Worm (Caenorhabditis elegans): ENCODE measurements around the gene T04H1.5.

Gene T04H1.5

DNA sequence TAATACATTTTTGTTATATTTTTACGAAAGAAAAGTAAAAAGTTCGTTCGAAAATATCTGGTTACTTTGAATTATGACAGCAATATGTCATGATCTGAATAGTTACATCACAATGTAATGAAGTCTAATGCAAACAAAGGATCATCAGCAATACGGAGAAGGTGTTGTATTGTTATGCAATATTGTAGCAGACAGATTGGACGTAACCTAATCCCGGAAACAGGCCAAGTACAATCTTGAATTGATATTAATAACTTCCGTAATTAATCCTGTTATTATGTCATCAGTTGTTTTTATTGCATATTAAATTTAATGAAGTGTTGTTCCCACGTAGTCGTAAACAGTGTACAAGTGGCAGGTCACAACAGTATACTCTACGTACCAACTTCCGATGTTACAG lies 30.4 kb downstream of the T04H1.5 start:
- no peak for TF ChIP-seq pha-4 (tag; optimal IDR thresholded peaks at IDR 0.05)

DNA sequence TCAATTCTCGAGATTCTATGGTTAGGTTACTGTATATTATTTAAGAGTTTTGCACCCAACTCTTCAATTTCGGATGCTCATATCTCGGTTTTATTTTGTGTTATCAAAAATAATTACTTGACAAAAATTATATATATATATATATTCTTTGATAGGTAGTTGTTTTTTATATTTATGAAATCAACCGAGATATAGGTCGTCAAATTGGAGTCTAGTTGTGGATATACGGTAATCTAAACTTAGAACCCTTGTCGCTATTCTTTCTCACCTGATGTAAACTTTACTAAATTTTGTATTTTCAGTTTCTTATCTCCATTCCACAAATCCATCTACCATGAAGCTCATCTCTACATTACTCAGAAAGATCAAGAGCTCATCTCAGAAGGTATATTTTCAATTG lies 32.0 kb downstream of the T04H1.5 start, which contains the start of gene F55C5.10:
Gene F55C5.10 (plus strand): TSS at position 301 of the 400 bp plus-strand sequence.
- no peak for TF ChIP-seq let-526 (GFP tag; IDR thresholded peaks at IDR 0.05)
- no peak for TF ChIP-seq lag-1 (GFP tag; IDR thresholded peaks at IDR 0.05)
- no peak for TF ChIP-seq T07F8.4 (tag; optimal IDR thresholded peaks at IDR 0.05)
- no peak for TF ChIP-seq rpc-1 (optimal IDR thresholded peaks at IDR 0.05)
- TF ChIP-seq rpc-1 (tag; optimal IDR thresholded peaks at IDR 0.05): no peak
- no peak for TF ChIP-seq ztf-22 (GFP tag; optimal IDR thresholded peaks at IDR 0.05)
- no peak for TF ChIP-seq madf-10 (tag; optimal IDR thresholded peaks at IDR 0.05)
- TF ChIP-seq egrh-3 (GFP tag; IDR thresholded peaks at IDR 0.05): no peak

DNA sequence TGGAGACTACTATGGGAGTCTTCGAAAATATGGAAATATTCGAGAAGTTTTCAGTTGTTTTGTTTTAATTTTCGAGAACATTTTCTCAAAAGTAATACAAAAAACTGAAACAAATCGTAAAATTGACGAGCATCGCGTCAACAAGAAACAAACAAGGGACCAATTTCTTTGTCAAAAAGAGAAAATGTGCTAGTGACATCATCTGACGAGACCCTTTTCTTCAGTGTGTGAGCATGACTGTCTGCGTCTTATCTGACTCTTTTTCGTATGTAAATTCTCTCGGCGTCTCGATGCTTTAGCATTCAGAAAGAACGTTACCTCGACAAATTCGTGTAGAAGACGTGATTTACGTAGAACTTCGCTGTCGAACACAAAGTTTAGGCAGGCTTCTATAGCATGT lies 36.5 kb downstream of the T04H1.5 start:
- TF ChIP-seq madf-6 (GFP tag; IDR thresholded peaks at IDR 0.05) (no peak), rpc-1 (optimal IDR thresholded peaks at IDR 0.05) (no peak), rpc-1 (tag; optimal IDR thresholded peaks at IDR 0.05) (no peak), snpc-3.4 (tag; optimal IDR thresholded peaks at IDR 0.05) (no peak), egl-18 (GFP tag; IDR thresholded peaks at IDR 0.05) (no peak), aptf-2 (GFP tag; conservative IDR thresholded peaks at IDR 0.05) (no peak), ztf-18 (tag; optimal IDR thresholded peaks at IDR 0.05) (no peak), K11D2.4 (GFP tag; IDR thresholded peaks at IDR 0.05) (no peak), ets-4 (GFP tag; optimal IDR thresholded peaks at IDR 0.05) (no peak), madf-3 (GFP tag; IDR thresholded peaks at IDR 0.05) (no peak), atf-7 (tag; optimal IDR thresholded peaks at IDR 0.05) (no peak), snpc-1.3 (tag; optimal IDR thresholded peaks at IDR 0.05; ENCODE audit: insufficient read depth) (no peak), nhr-120 (GFP tag; IDR thresholded peaks at IDR 0.05) (no peak), B0261.1 (tag; optimal IDR thresholded peaks at IDR 0.05) (no peak), somi-1 (GFP tag; optimal IDR thresholded peaks at IDR 0.05) (no peak), F22D6.2 (tag; optimal IDR thresholded peaks at IDR 0.05) (no peak), Y56A3A.18 (GFP tag; IDR thresholded peaks at IDR 0.05) (no peak), F49E8.2 (tag; optimal IDR thresholded peaks at IDR 0.05; ENCODE audit: insufficient read depth) (no peak), K12H6.12 (tag; optimal IDR thresholded peaks at IDR 0.05) (no peak)

DNA sequence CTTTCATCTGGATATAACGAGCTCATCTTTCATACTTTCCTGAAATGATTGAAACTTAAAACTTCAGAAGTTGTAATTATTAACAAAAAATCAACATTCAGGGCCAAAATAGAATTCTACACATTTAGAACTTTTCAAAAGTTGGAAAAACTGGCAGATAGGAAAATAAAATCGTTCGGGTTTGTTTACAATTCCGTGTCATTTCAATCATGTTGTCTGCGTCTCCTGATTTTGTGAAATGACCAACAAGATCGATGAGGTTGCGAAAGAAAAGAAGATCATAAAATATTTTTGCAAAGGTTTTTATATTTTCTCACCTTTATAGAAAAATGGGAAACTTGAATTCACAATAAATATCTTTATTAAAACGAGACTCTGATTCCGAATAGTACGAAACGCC lies 37.4 kb downstream of the T04H1.5 start, which contains the start of gene rskd-1:
Gene rskd-1 (minus strand): TSS at position 39 of the 400 bp plus-strand sequence.
- TF ChIP-seq hmg-1.2 (GFP tag; IDR thresholded peaks at IDR 0.05) (peak; percentile 41; the same call in 1 of the 2 replicates), F33H1.4 (GFP tag; IDR thresholded peaks at IDR 0.05) (no peak), ZK185.1 (tag; optimal IDR thresholded peaks at IDR 0.05; ENCODE audit: poor library complexity, severe bottlenecking) (no peak), lin-54 (GFP tag; optimal IDR thresholded peaks at IDR 0.05) (no peak), snpc-3.4 (tag; optimal IDR thresholded peaks at IDR 0.05) (peak; percentile 35), ztf-18 (tag; optimal IDR thresholded peaks at IDR 0.05) (peak; percentile 4), cebp-1 (GFP tag; IDR thresholded peaks at IDR 0.05) (peak; percentile 67; the same call in 1 of the 2 replicates), cebp-1 (tag; optimal IDR thresholded peaks at IDR 0.05) (peak; percentile 74)

DNA sequence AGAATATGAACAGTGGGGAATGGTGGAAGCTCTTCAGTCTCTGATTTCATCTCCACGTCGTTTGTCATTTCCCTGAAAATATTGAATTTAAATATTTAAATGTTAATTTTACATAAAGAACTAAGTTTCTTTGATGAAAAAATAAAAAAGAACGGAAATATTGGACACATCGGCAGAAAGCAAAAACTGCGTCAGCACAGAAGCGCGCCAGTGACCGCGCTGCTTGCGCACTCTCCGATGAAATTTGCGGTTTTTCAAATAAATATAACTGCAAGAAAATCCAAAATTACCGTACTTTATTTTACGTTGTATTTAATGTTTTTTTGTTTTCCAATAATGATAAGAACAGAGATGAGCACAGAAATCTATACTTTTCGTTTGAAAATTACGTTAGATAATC lies 40.4 kb downstream of the T04H1.5 start, which contains the start of the genes srpa-68 and srh-16:
Gene srpa-68 (minus strand): TSS at position 72 of the 400 bp plus-strand sequence.
Gene srh-16 (plus strand): TSS at position 275 of the 400 bp plus-strand sequence.
- TF ChIP-seq F33H1.4 (GFP tag; IDR thresholded peaks at IDR 0.05) (peak; percentile 70), F49E8.2 (tag; optimal IDR thresholded peaks at IDR 0.05; ENCODE audit: insufficient read depth) (peak; percentile 20), pbrm-1 (GFP tag; IDR thresholded peaks at IDR 0.05) (peak; percentile 88), ekl-4 (GFP tag; IDR thresholded peaks at IDR 0.05) (peak; percentile 84), mxl-1 (tag; optimal IDR thresholded peaks at IDR 0.05) (no peak), F23B12.7 (tag; optimal IDR thresholded peaks at IDR 0.05; ENCODE audit: insufficient read depth) (peak; percentile 82), hmg-1.2 (GFP tag; IDR thresholded peaks at IDR 0.05) (peak; percentile 65), ets-4 (GFP tag; optimal IDR thresholded peaks at IDR 0.05) (no peak), him-1 (tag; optimal IDR thresholded peaks at IDR 0.05) (peak; percentile 73), madf-3 (GFP tag; IDR thresholded peaks at IDR 0.05) (peak; percentile 71), mcd-1 (GFP tag; IDR thresholded peaks at IDR 0.05) (peak; percentile 91), zfh-2 (GFP tag; conservative IDR thresholded peaks at IDR 0.05) (peak; percentile 42; the same call in 1 of the 2 replicates), tlf-1 (GFP tag; optimal IDR thresholded peaks at IDR 0.05) (peak; percentile 80), let-607 (tag; optimal IDR thresholded peaks at IDR 0.05) (peak; percentile 82 to 94), ztf-18 (tag; optimal IDR thresholded peaks at IDR 0.05) (peak; percentile 99), tbp1 (GFP tag; optimal IDR thresholded peaks at IDR 0.05) (peak; percentile 67)

Data from whole organism, young adult.